Fruit fly (Drosophila melanogaster): ENCODE measurements around the gene CG17027.
A peak's percentile ranks its signal among the peaks of the same experiment; 100 is the strongest.

The CG17027 gene

DNA sequence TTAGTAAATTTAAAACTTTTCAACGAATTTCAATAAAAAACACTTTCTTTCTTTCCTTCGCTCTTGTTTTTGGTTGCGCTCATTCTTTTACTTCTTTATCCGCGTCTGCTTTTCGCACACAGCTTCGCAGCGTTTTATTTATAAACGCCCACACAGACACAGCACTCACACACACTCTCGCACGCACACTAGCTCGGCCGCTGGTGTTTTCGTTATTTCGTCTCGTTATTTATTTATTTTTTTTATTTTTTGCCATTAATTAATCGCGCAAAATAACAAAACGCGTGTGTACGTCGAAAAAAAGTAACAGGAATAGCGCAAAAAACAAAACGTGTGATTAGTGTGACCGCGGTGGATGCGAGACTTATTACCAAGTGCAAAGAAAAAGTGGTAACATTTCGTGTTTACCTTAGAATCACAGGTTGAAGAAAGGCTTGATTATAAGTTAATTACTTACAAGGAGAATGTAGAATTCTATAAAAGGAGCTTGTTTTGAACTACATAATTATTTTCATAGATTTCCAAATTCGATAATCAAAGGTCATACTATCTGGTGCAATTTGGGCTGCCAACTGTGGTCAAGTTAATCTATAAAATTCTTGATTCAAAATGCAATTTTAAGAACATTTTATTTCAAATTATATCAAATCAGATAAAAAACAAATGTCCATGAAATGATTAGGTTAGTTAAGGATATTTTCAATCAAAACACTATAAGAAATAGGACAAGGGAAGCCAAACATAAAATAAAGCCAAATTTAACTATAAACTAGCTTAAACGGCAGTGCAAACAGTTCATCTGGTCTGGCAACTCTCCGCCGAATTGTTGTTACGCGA, 24.7 kb downstream of the CG17027 start, which contains the start of the genes hzg and mRpS31 (continued):
- TF ChIP-seq CG7368 (GFP tag; optimal IDR thresholded peaks at IDR 0.05) = no peak
- peak; percentile 50 to 68 for TF ChIP-seq salr (GFP tag; optimal IDR thresholded peaks at IDR 0.05)
- TF ChIP-seq spab (GFP tag; optimal IDR thresholded peaks at IDR 0.05) = peak; percentile 58
- TF ChIP-seq CG3032 (tag; optimal IDR thresholded peaks at IDR 0.05) = peak; percentile 43
- TF ChIP-seq topi (GFP tag; optimal IDR thresholded peaks at IDR 0.05) = peak; percentile 50
- peak; percentile 64 for TF ChIP-seq CG31627 (GFP tag; optimal IDR thresholded peaks at IDR 0.05)
- TF ChIP-seq CG15336 (GFP tag; IDR thresholded peaks at IDR 0.05) = peak; percentile 66
- peak; percentile 24 for TF ChIP-seq cyc (GFP tag; optimal IDR thresholded peaks at IDR 0.05)
- peak; percentile 37 for TF ChIP-seq dac (GFP tag; optimal IDR thresholded peaks at IDR 0.05)
- TF ChIP-seq Eip78C (GFP tag) = peak; percentile 89
- TF ChIP-seq dsx (GFP tag; optimal IDR thresholded peaks at IDR 0.05; ENCODE audit: poor library complexity, severe bottlenecking) = peak; percentile 46
- TF ChIP-seq CG11294 (GFP tag; IDR thresholded peaks at IDR 0.05) = no peak
- peak; percentile 17 for TF ChIP-seq CG6792 (GFP tag; optimal IDR thresholded peaks at IDR 0.05)
- TF ChIP-seq Ets21C (GFP tag; optimal IDR thresholded peaks at IDR 0.05) = peak; percentile 45
- no peak for TF ChIP-seq Sox15 (GFP tag; optimal IDR thresholded peaks at IDR 0.05)
- TF ChIP-seq CG11902 (GFP tag; optimal IDR thresholded peaks at IDR 0.05) = peak; percentile 14
- TF ChIP-seq CG6808 (GFP tag; optimal IDR thresholded peaks at IDR 0.05) = peak; percentile 75
- peak; percentile 28 for TF ChIP-seq Eip75B (GFP tag; optimal IDR thresholded peaks at IDR 0.05)
- peak; percentile 2 for TF ChIP-seq fd59A (GFP tag; optimal IDR thresholded peaks at IDR 0.05)
- peak; percentile 48 for TF ChIP-seq Hr39 (GFP tag; optimal IDR thresholded peaks at IDR 0.05)
- peak; percentile 83 for TF ChIP-seq eg (GFP tag; IDR thresholded peaks at IDR 0.05)
- TF ChIP-seq CG1621 (tag; optimal IDR thresholded peaks at IDR 0.05) = peak; percentile 80
- TF ChIP-seq Hr4 (GFP tag; optimal IDR thresholded peaks at IDR 0.05) = peak; percentile 57
- no peak for TF ChIP-seq Gug (GFP tag; IDR thresholded peaks at IDR 0.05)

DNA sequence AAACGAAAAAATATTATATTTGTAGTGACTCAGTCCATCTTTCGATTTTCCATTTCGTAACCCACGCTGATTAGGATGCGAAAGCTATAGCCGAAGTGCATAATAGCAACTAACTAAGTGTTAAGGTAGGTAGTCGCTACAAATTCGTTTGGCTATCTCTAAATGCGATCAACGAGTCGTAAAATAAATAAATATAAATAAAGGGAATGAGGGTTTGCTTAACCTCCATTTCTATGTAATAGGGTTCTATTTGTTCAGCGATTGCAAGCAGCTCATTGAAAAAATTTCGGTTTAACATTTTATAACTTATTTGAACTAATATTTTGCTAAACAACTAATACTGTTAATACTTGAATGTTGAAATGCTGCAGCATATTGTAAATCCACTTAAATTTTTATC, 30.3 kb downstream of the CG17027 start:
- TF ChIP-seq CG3032 (tag; optimal IDR thresholded peaks at IDR 0.05) (no peak), fd59A (GFP tag; optimal IDR thresholded peaks at IDR 0.05) (no peak), lz (GFP tag; optimal IDR thresholded peaks at IDR 0.05) (no peak), ss (GFP tag; optimal IDR thresholded peaks at IDR 0.05) (no peak), Sox15 (GFP tag; optimal IDR thresholded peaks at IDR 0.05) (no peak), fkh (GFP tag; optimal IDR thresholded peaks at IDR 0.05) (peak; percentile 11), Lpt (GFP tag; optimal IDR thresholded peaks at IDR 0.05) (no peak)

DNA sequence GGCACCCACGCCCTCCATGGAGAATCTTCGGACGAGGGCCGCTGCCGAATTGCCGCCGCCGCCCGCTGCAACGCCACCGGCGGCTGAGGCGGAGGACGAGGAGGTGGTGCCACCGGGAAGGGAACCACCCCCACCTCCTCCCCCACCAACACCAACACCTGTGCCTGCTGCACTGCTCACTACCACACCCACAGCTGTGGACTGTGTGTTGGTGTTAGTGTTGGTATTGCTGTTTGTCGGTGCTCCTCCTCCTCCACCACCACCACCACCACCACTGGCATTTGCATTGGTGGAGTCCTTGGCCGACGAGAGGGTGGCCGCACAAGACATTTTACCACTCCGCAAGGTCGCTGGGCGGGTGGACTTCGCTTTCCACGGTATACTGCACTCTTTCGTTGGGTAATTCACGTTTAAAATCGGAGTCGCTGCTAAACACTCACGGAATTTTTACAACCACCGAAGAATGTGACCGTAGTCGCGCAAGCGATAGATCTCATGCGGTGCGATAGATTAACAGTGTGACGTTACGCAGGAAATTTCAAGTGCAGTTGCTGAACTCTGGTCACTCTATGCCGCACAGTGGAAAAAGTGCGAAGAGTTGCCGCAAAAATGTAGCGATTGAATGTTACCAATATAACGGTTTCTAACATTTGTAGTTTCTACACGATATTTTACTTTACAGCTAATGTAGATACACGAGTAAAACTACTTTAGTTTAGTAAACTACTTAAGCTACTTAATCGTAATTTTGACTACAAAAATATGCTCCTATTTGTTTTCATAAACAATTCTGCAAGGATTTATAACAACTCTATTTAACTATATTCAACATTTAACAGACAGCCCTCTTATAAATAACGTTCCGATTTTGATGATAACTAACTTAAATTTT, 31.7 kb downstream of the CG17027 start, which contains the start of gene mib1:
TSS of gene mib1 (minus strand) at position 494 of the 892 bp plus-strand sequence.
- no peak for TF ChIP-seq CG11902 (GFP tag; optimal IDR thresholded peaks at IDR 0.05)
- TF ChIP-seq dsx (GFP tag; optimal IDR thresholded peaks at IDR 0.05; ENCODE audit: poor library complexity, severe bottlenecking) = no peak
- no peak for TF ChIP-seq Hr39 (GFP tag; optimal IDR thresholded peaks at IDR 0.05)
- TF ChIP-seq Eip93F (GFP tag; optimal IDR thresholded peaks at IDR 0.05) = no peak
- TF ChIP-seq Blimp-1 (GFP tag; optimal IDR thresholded peaks at IDR 0.05) = peak; percentile 37
- no peak for TF ChIP-seq OdsH (GFP tag; optimal IDR thresholded peaks at IDR 0.05)
- TF ChIP-seq esn (GFP tag; optimal IDR thresholded peaks at IDR 0.05) = no peak
- no peak for TF ChIP-seq CG3032 (tag; optimal IDR thresholded peaks at IDR 0.05)
- peak; percentile 44 for TF ChIP-seq CG7368 (GFP tag; optimal IDR thresholded peaks at IDR 0.05)
- no peak for TF ChIP-seq CG8632 (GFP tag; optimal IDR thresholded peaks at IDR 0.05)
- no peak for TF ChIP-seq CG4318 (GFP tag; optimal IDR thresholded peaks at IDR 0.05)
- TF ChIP-seq dac (GFP tag; optimal IDR thresholded peaks at IDR 0.05) = no peak
- TF ChIP-seq Lpt (GFP tag; optimal IDR thresholded peaks at IDR 0.05) = peak; percentile 32
- TF ChIP-seq CG9139 (GFP tag; optimal IDR thresholded peaks at IDR 0.05) = peak; percentile 39
- no peak for TF ChIP-seq Sox102F (GFP tag; optimal IDR thresholded peaks at IDR 0.05)
- TF ChIP-seq achi (GFP tag; optimal IDR thresholded peaks at IDR 0.05) = no peak
- TF ChIP-seq Sox14 (GFP tag; optimal IDR thresholded peaks at IDR 0.05) = no peak
- peak; percentile 67 for TF ChIP-seq CG6854 (GFP tag; optimal IDR thresholded peaks at IDR 0.05)
- TF ChIP-seq CG1621 (tag; optimal IDR thresholded peaks at IDR 0.05) = peak; percentile 29
- TF ChIP-seq lz (GFP tag; optimal IDR thresholded peaks at IDR 0.05) = no peak
- no peak for TF ChIP-seq topi (GFP tag; optimal IDR thresholded peaks at IDR 0.05)
- TF ChIP-seq CG6808 (GFP tag; optimal IDR thresholded peaks at IDR 0.05) = peak; percentile 66
- peak; percentile 34 for TF ChIP-seq net (GFP tag; optimal IDR thresholded peaks at IDR 0.05)
- TF ChIP-seq eg (GFP tag; IDR thresholded peaks at IDR 0.05) = no peak; the same call in 2 of the 3 replicates
- no peak for TF ChIP-seq CG6792 (GFP tag; optimal IDR thresholded peaks at IDR 0.05)
- TF ChIP-seq CG10631 (GFP tag; optimal IDR thresholded peaks at IDR 0.05) = no peak
- TF ChIP-seq Eip75B (GFP tag; optimal IDR thresholded peaks at IDR 0.05) = no peak
- peak; percentile 36 for TF ChIP-seq CG8319 (GFP tag; optimal IDR thresholded peaks at IDR 0.05)

All from whole organism, prepupa.